Worm (Caenorhabditis elegans) whole organism, midembryonic: ENCODE results near the gene hsp-16.2.

Source experiments
- T22C8.4 ChIP-seq: fragments of 200-800 bp; sonication (Bioruptor generic); IDR thresholded peaks from 2 replicates; pipeline ENCODE4 v1.3.6; 2022; ENCODE audit warnings: missing genetic modification characterization, missing compliant biosample characterization
- cog-1 ChIP-seq: sonication (generic microtip); optimal IDR thresholded peaks from 2 replicates; lab custom pipeline; 2016; ENCODE audit warnings: missing genetic modification characterization, missing compliant biosample characterization
- flt-1 ChIP-seq: fragments of 200-800 bp; sonication (Bioruptor generic); IDR thresholded peaks from 2 replicates; pipeline ENCODE4 v1.3.6; 2022; ENCODE audit warnings: missing genetic modification characterization, missing compliant biosample characterization
- klf-2 ChIP-seq: fragments of 200-800 bp; sonication (Bioruptor generic); conservative IDR thresholded peaks from 2 replicates; pipeline ENCODE4 v1.3.6; 2022; ENCODE audit warnings: missing genetic modification reagents, missing genetic modification characterization, missing compliant biosample characterization
- med-1 ChIP-seq: sonication (generic microtip); optimal IDR thresholded peaks from 2 replicates; lab custom pipeline; 2017; ENCODE audit warnings: missing genetic modification characterization, mild to moderate bottlenecking, missing compliant biosample characterization, antibody characterized with exemption, missing genetic modification reagents; ENCODE audit not compliant: insufficient read depth
- ref-1 ChIP-seq: fragments of 200-800 bp; sonication (Bioruptor generic); conservative IDR thresholded peaks from 2 replicates; pipeline ENCODE4 v1.3.6; 2022; ENCODE audit warnings: missing genetic modification reagents, missing genetic modification characterization, missing compliant biosample characterization
- tab-1 ChIP-seq: fragments of 200-800 bp; sonication (Bioruptor generic); IDR thresholded peaks from 2 replicates; pipeline ENCODE4 v1.3.6; 2022; ENCODE audit warnings: missing genetic modification characterization, missing compliant biosample characterization
- ztf-23 ChIP-seq: fragments of 200-800 bp; sonication (Bioruptor generic); IDR thresholded peaks from 2 replicates; pipeline ENCODE4 v1.3.6; 2022; ENCODE audit warnings: missing genetic modification reagents, missing genetic modification characterization, missing compliant biosample characterization
- ztf-29 ChIP-seq: fragments of 200-800 bp; sonication (Bioruptor generic); IDR thresholded peaks from 2 replicates; pipeline ENCODE4 v1.3.6; 2022; ENCODE audit warnings: missing genetic modification reagents, missing genetic modification characterization, missing compliant biosample characterization

The hsp-16.2 gene

ce11 chrV:1804645-1805559 is at the start of gene hsp-16.2, which contains the start of gene hsp-16.41:
hsp-16.2 (minus strand) TSS chrV:1804957.
hsp-16.41 (plus strand) TSS chrV:1805178.
- TF ChIP-seq med-1 (GFP tag; lab: Kevin White, UChicago) (no peak), ztf-23 (GFP tag; lab: Robert Waterston, UW) (0 out of 2 replicates have a peak, but pooled peaks have one; percentile 26)

- TF ChIP-seq ztf-29 (peak; percentile 68; the same call in 1 of the 2 replicates), klf-2 (GFP tag; lab: Robert Waterston, UW) (no peak)
Observed at ce11 chrV:1848590-1848989, 43.8 kb upstream of the hsp-16.2 start.

ce11 chrV:1845977-1846376 is 41.2 kb upstream of the hsp-16.2 start, which contains the start of gene T10B5.7:
T10B5.7 (plus strand) TSS chrV:1846201.
- no peak for TF ChIP-seq tab-1 (GFP tag; lab: Robert Waterston, UW)
- TF ChIP-seq ztf-29 = no peak
- TF ChIP-seq flt-1 (GFP tag; lab: Robert Waterston, UW) = no peak
- no peak for TF ChIP-seq ztf-23 (GFP tag; lab: Robert Waterston, UW)
- TF ChIP-seq klf-2 (GFP tag; lab: Robert Waterston, UW) = no peak
- TF ChIP-seq med-1 (GFP tag; lab: Kevin White, UChicago) = no peak
- TF ChIP-seq cog-1 = no peak
- no peak for TF ChIP-seq ref-1 (GFP tag; lab: Robert Waterston, UW)
- TF ChIP-seq T22C8.4 (GFP tag; lab: Robert Waterston, UW) = no peak

- TF ChIP-seq med-1 (GFP tag; lab: Kevin White, UChicago) (no peak), ref-1 (GFP tag; lab: Robert Waterston, UW) (no peak), cog-1 (no peak), flt-1 (GFP tag; lab: Robert Waterston, UW) (no peak), ztf-23 (GFP tag; lab: Robert Waterston, UW) (no peak), tab-1 (GFP tag; lab: Robert Waterston, UW) (no peak), klf-2 (GFP tag; lab: Robert Waterston, UW) (no peak), ztf-29 (no peak), T22C8.4 (GFP tag; lab: Robert Waterston, UW) (no peak)
Observed at ce11 chrV:1841744-1842143, 37.0 kb upstream of the hsp-16.2 start, which contains the start of gene T10B5.8. T10B5.8 (plus strand) TSS chrV:1842044.

ce11 chrV:1829973-1830372 is 25.2 kb upstream of the hsp-16.2 start, which contains the start of gene Y32G9B.1:
Y32G9B.1 (minus strand) TSS chrV:1830073.
- no peak for TF ChIP-seq T22C8.4 (GFP tag; lab: Robert Waterston, UW)
- TF ChIP-seq ztf-23 (GFP tag; lab: Robert Waterston, UW) = no peak
- no peak for TF ChIP-seq ref-1 (GFP tag; lab: Robert Waterston, UW)
- TF ChIP-seq med-1 (GFP tag; lab: Kevin White, UChicago) = no peak
- no peak for TF ChIP-seq flt-1 (GFP tag; lab: Robert Waterston, UW)
- no peak for TF ChIP-seq cog-1
- TF ChIP-seq ztf-29 = no peak
- no peak for TF ChIP-seq klf-2 (GFP tag; lab: Robert Waterston, UW)
- no peak for TF ChIP-seq tab-1 (GFP tag; lab: Robert Waterston, UW)

- no peak for TF ChIP-seq T22C8.4 (GFP tag; lab: Robert Waterston, UW)
- no peak for TF ChIP-seq tab-1 (GFP tag; lab: Robert Waterston, UW)
- TF ChIP-seq ztf-29 = no peak
- TF ChIP-seq ztf-23 (GFP tag; lab: Robert Waterston, UW) = no peak
- no peak for TF ChIP-seq ref-1 (GFP tag; lab: Robert Waterston, UW)
- TF ChIP-seq cog-1 = no peak
- no peak for TF ChIP-seq flt-1 (GFP tag; lab: Robert Waterston, UW)
- TF ChIP-seq klf-2 (GFP tag; lab: Robert Waterston, UW) = no peak
- TF ChIP-seq med-1 (GFP tag; lab: Kevin White, UChicago) = no peak
Observed at ce11 chrV:1824528-1824927, 19.8 kb upstream of the hsp-16.2 start.

ce11 chrV:1821287-1821686 is 16.5 kb upstream of the hsp-16.2 start, which contains the start of the genes gly-7 and mrpl-39:
gly-7 (minus strand) TSS chrV:1821323.
mrpl-39 (plus strand) TSS chrV:1821579.
- TF ChIP-seq T22C8.4 (GFP tag; lab: Robert Waterston, UW) (no peak), klf-2 (GFP tag; lab: Robert Waterston, UW) (0 out of 2 replicates have a peak, but pooled peaks have one; percentile 53), tab-1 (GFP tag; lab: Robert Waterston, UW) (peak; percentile 67; the same call in 1 of the 2 replicates), flt-1 (GFP tag; lab: Robert Waterston, UW) (peak; percentile 46; the same call in 1 of the 2 replicates), cog-1 (no peak), ref-1 (GFP tag; lab: Robert Waterston, UW) (0 out of 2 replicates have a peak, but pooled peaks have one; percentile 37), ztf-29 (no peak), med-1 (GFP tag; lab: Kevin White, UChicago) (peak; percentile 81), ztf-23 (GFP tag; lab: Robert Waterston, UW) (peak; percentile 76)

- no peak for TF ChIP-seq T22C8.4 (GFP tag; lab: Robert Waterston, UW)
- no peak for TF ChIP-seq ztf-23 (GFP tag; lab: Robert Waterston, UW)
- no peak for TF ChIP-seq flt-1 (GFP tag; lab: Robert Waterston, UW)
- TF ChIP-seq klf-2 (GFP tag; lab: Robert Waterston, UW) = no peak
- TF ChIP-seq cog-1 = no peak
- no peak for TF ChIP-seq tab-1 (GFP tag; lab: Robert Waterston, UW)
- TF ChIP-seq ztf-29 = no peak
- no peak for TF ChIP-seq ref-1 (GFP tag; lab: Robert Waterston, UW)
- TF ChIP-seq med-1 (GFP tag; lab: Kevin White, UChicago) = no peak
Observed at ce11 chrV:1820749-1821148, 16.0 kb upstream of the hsp-16.2 start.

- TF ChIP-seq med-1 (GFP tag; lab: Kevin White, UChicago) (no peak), ref-1 (GFP tag; lab: Robert Waterston, UW) (no peak), ztf-23 (GFP tag; lab: Robert Waterston, UW) (no peak), flt-1 (GFP tag; lab: Robert Waterston, UW) (no peak), T22C8.4 (GFP tag; lab: Robert Waterston, UW) (no peak), klf-2 (GFP tag; lab: Robert Waterston, UW) (no peak), tab-1 (GFP tag; lab: Robert Waterston, UW) (no peak)
Observed at ce11 chrV:1820016-1820415, 15.3 kb upstream of the hsp-16.2 start.
